Worm (Caenorhabditis elegans) whole organism, young adult: ENCODE data around the gene M02H5.8.

Source experiments
- B0261.1 ChIP-seq: sonication (generic microtip); optimal IDR thresholded peaks from 2 replicates; lab custom pipeline; 2016; ENCODE audit warnings: mild to moderate bottlenecking, missing genetic modification characterization, moderate library complexity, missing compliant biosample characterization
- F22D6.2 ChIP-seq: sonication (generic microtip); optimal IDR thresholded peaks from 2 replicates; lab custom pipeline; 2016; ENCODE audit warnings: mild to moderate bottlenecking, missing genetic modification characterization, missing compliant biosample characterization
- Y79H2A.3 ChIP-seq: fragments of 200-800 bp; sonication (Bioruptor generic); conservative IDR thresholded peaks from 2 replicates; pipeline ENCODE4 v1.3.6; 2022; ENCODE audit warnings: missing genetic modification reagents, missing genetic modification characterization, missing compliant biosample characterization
- Y95B8A.8 ChIP-seq: fragments of 200-800 bp; sonication (Bioruptor generic); IDR thresholded peaks from 2 replicates; pipeline ENCODE4 v1.3.6; 2022; ENCODE audit warnings: missing genetic modification reagents, missing genetic modification characterization, missing compliant biosample characterization
- mxl-1 ChIP-seq: sonication (generic microtip); optimal IDR thresholded peaks from 2 replicates; lab custom pipeline; 2016; ENCODE audit warnings: missing genetic modification characterization, missing compliant biosample characterization
- nfya-1 ChIP-seq: sonication (generic microtip); optimal IDR thresholded peaks from 2 replicates; lab custom pipeline; 2017; ENCODE audit warnings: antibody characterized with exemption, missing compliant biosample characterization, missing genetic modification characterization, borderline replicate concordance; ENCODE audit not compliant: insufficient read depth

DNA sequence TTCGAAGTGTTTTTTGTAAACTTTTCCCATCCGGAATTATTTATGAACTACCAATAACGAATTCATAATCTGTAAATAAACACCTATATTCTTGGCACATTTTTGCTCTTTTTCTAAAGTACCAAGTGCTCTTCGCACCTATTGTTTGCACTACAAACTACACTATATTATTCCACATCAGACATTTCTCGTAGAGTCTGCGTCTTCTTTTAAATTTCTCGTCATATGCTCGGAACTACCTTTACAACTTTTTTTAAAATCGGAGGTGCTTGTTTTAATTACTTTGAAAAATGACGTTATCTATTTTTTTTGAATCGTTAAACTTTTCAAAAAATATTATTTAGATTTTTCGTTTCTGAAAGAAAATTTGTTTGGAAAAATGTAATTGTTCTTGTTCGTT is 15.0 kb downstream of the M02H5.8 start, which contains the start of gene nhr-201:
- TF ChIP-seq F22D6.2 (tag; lab: Kevin White, UChicago) (no peak), B0261.1 (tag; lab: Kevin White, UChicago) (no peak), Y95B8A.8 (GFP tag; lab: Robert Waterston, UW) (no peak), nfya-1 (tag; lab: Kevin White, UChicago) (no peak), mxl-1 (tag; lab: Kevin White, UChicago) (no peak), Y79H2A.3 (GFP tag; lab: Robert Waterston, UW) (no peak)
